Worm (Caenorhabditis elegans) whole organism, L4 larva: ENCODE data around the gene clec-222.
A peak's percentile ranks its signal among the peaks of the same experiment; 100 is the strongest.

Experiments
- D1046.2 ChIP-seq: fragments of 200-800 bp; sonication (Bioruptor generic); IDR thresholded peaks from 2 replicates; pipeline ENCODE4 v1.3.6; 2022; ENCODE audit warnings: missing genetic modification characterization, missing compliant biosample characterization
- F49E8.2 ChIP-seq: sonication (generic microtip); optimal IDR thresholded peaks from 2 replicates; lab custom pipeline; 2016; ENCODE audit warnings: missing compliant biosample characterization, mild to moderate bottlenecking, missing genetic modification characterization, borderline replicate concordance
- R02D3.7 ChIP-seq: fragments of 150-350 bp; sonication (generic microtip); optimal IDR thresholded peaks from 3 replicates; lab custom pipeline; 2014; ENCODE audit warnings: missing biosample characterization, missing genetic modification characterization
- T26A8.4 ChIP-seq: fragments of 200-800 bp; sonication (Bioruptor generic); IDR thresholded peaks from 2 replicates; pipeline ENCODE4 v1.3.6; 2022; ENCODE audit warnings: missing genetic modification characterization, missing compliant biosample characterization
- Y105C5A.15 ChIP-seq: fragments of 200-800 bp; sonication (Bioruptor generic); IDR thresholded peaks from 2 replicates; pipeline ENCODE4 v1.3.6; 2022; ENCODE audit warnings: missing genetic modification characterization, missing compliant biosample characterization
- Y48G9A.11 ChIP-seq: fragments of 200-800 bp; sonication (Bioruptor generic); IDR thresholded peaks from 2 replicates; pipeline ENCODE4 v1.3.6; 2022; ENCODE audit warnings: missing genetic modification reagents, missing genetic modification characterization, missing compliant biosample characterization
- aha-1 ChIP-seq: fragments of 150-350 bp; peaks from one replicate; lab custom pipeline; 2014; ENCODE audit warnings: missing biosample characterization, missing genetic modification characterization
- aly-2 ChIP-seq: sonication (generic microtip); optimal IDR thresholded peaks from 2 replicates; lab custom pipeline; 2018; ENCODE audit warnings: missing biosample characterization, missing genetic modification characterization
- ama-1 ChIP-seq: fragments of 150-350 bp; optimal IDR thresholded peaks from 2 replicates; lab custom pipeline; 2014; ENCODE audit warnings: inconsistent platforms, mixed read lengths
- arid-1 ChIP-seq: fragments of 200-800 bp; sonication (Bioruptor generic); conservative IDR thresholded peaks from 2 replicates; pipeline ENCODE4 v1.3.6; 2022; ENCODE audit warnings: missing genetic modification reagents, missing genetic modification characterization, missing compliant biosample characterization
- ctbp-1 ChIP-seq: fragments of 200-800 bp; sonication (Bioruptor generic); IDR thresholded peaks from 2 replicates; pipeline ENCODE4 v1.3.6; 2022; ENCODE audit warnings: missing genetic modification reagents, missing genetic modification characterization, missing compliant biosample characterization
- daf-12 ChIP-seq: fragments of 150-350 bp; optimal IDR thresholded peaks from 2 replicates; lab custom pipeline; 2014; ENCODE audit warnings: missing biosample characterization, missing genetic modification reagents, missing genetic modification characterization
- daf-8 ChIP-seq: fragments of 200-800 bp; sonication (Bioruptor generic); IDR thresholded peaks from 2 replicates; pipeline ENCODE4 v1.3.6; 2022; ENCODE audit warnings: missing genetic modification characterization, missing compliant biosample characterization
- dmd-8 ChIP-seq: fragments of 200-800 bp; sonication (Bioruptor generic); IDR thresholded peaks from 2 replicates; pipeline ENCODE4 v1.3.6; 2022; ENCODE audit warnings: missing genetic modification characterization, missing compliant biosample characterization
- dmd-9 ChIP-seq: fragments of 200-800 bp; sonication (Bioruptor generic); IDR thresholded peaks from 2 replicates; pipeline ENCODE4 v1.3.6; 2022; ENCODE audit warnings: missing genetic modification reagents, missing genetic modification characterization, missing compliant biosample characterization
- dpl-1 ChIP-seq: fragments of 150-350 bp; optimal IDR thresholded peaks from 2 replicates; lab custom pipeline; 2014; ENCODE audit warnings: missing biosample characterization, missing genetic modification reagents, missing genetic modification characterization
- dve-1 ChIP-seq: sonication (generic microtip); optimal IDR thresholded peaks from 2 replicates; lab custom pipeline; 2017; ENCODE audit warnings: antibody characterized with exemption, mild to moderate bottlenecking, missing genetic modification characterization, missing compliant biosample characterization; ENCODE audit not compliant: insufficient read depth
- egl-43 ChIP-seq: fragments of 200-800 bp; sonication (Bioruptor generic); IDR thresholded peaks from 2 replicates; pipeline ENCODE4 v1.3.6; 2022; ENCODE audit warnings: missing genetic modification reagents, missing genetic modification characterization, missing compliant biosample characterization
- fos-1 ChIP-seq: fragments of 150-350 bp; optimal IDR thresholded peaks from 2 replicates; lab custom pipeline; 2014; ENCODE audit warnings: missing biosample characterization, missing genetic modification characterization
- hlh-11 ChIP-seq: fragments of 200-800 bp; sonication (Bioruptor generic); optimal IDR thresholded peaks from 2 replicates; lab custom pipeline; 2018; ENCODE audit warnings: mild to moderate bottlenecking, missing genetic modification characterization, missing compliant biosample characterization
- hlh-30 ChIP-seq: sonication (generic microtip); optimal IDR thresholded peaks from 2 replicates; lab custom pipeline; 2017; ENCODE audit warnings: antibody characterized with exemption, mild to moderate bottlenecking, missing genetic modification characterization, missing compliant biosample characterization; ENCODE audit not compliant: insufficient read depth
- hmg-1.1 ChIP-seq: fragments of 200-800 bp; sonication (Bioruptor generic); IDR thresholded peaks from 2 replicates; pipeline ENCODE4 v1.3.6; 2022; ENCODE audit warnings: missing genetic modification reagents, missing genetic modification characterization, missing compliant biosample characterization
- lim-7 ChIP-seq: fragments of 200-800 bp; sonication (Bioruptor generic); IDR thresholded peaks from 2 replicates; pipeline ENCODE4 v1.3.6; 2022; ENCODE audit warnings: missing genetic modification characterization, missing compliant biosample characterization
- lin-13 ChIP-seq: fragments of 150-350 bp; optimal IDR thresholded peaks from 2 replicates; lab custom pipeline; 2014; ENCODE audit warnings: missing biosample characterization, missing genetic modification reagents, missing genetic modification characterization
- lin-15B ChIP-seq: fragments of 150-350 bp; sonication (generic microtip); optimal IDR thresholded peaks from 3 replicates; lab custom pipeline; 2014; ENCODE audit warnings: missing biosample characterization, missing genetic modification characterization
- lin-38 ChIP-seq: fragments of 200-800 bp; sonication (Bioruptor generic); IDR thresholded peaks from 2 replicates; pipeline ENCODE4 v1.3.6; 2022; ENCODE audit warnings: missing genetic modification reagents, missing genetic modification characterization, missing compliant biosample characterization
- mdl-1 ChIP-seq, 2 experiments: fragments of 150-350 bp in 1 of 2; sonication (generic microtip) in 1 of 2; optimal IDR thresholded peaks; 2 replicates each; lab custom pipeline; 2014 to 2017; ENCODE audit warnings: missing biosample characterization in 2 of 2, missing genetic modification characterization in 2 of 2
- mdt-29 ChIP-seq: fragments of 200-800 bp; sonication (Bioruptor generic); IDR thresholded peaks from 2 replicates; pipeline ENCODE4 v1.3.6; 2022; ENCODE audit warnings: missing genetic modification reagents, missing genetic modification characterization, missing compliant biosample characterization
- mep-1 ChIP-seq: fragments of 150-350 bp; sonication (generic microtip); optimal IDR thresholded peaks from 3 replicates; lab custom pipeline; 2014; ENCODE audit warnings: missing biosample characterization, missing genetic modification characterization
- mxl-3 ChIP-seq: fragments of 200-800 bp; sonication (Bioruptor generic); optimal IDR thresholded peaks from 2 replicates; lab custom pipeline; 2018; ENCODE audit warnings: mild to moderate bottlenecking, missing genetic modification characterization, missing compliant biosample characterization
- nhr-102 ChIP-seq: sonication (generic microtip); optimal IDR thresholded peaks from 2 replicates; lab custom pipeline; 2016; ENCODE audit warnings: mild to moderate bottlenecking, missing genetic modification characterization, moderate library complexity, missing compliant biosample characterization
- nhr-11 ChIP-seq: fragments of 150-350 bp; optimal IDR thresholded peaks from 2 replicates; lab custom pipeline; 2014; ENCODE audit warnings: missing biosample characterization, missing genetic modification characterization
- nhr-237 ChIP-seq: sonication (generic microtip); optimal IDR thresholded peaks from 2 replicates; lab custom pipeline; 2017; ENCODE audit warnings: missing biosample characterization, missing genetic modification characterization
- nhr-28 ChIP-seq: fragments of 150-350 bp; optimal IDR thresholded peaks from 2 replicates; lab custom pipeline; 2014; ENCODE audit warnings: missing biosample characterization, missing genetic modification characterization
- nhr-41 ChIP-seq: fragments of 200-800 bp; sonication (Bioruptor generic); IDR thresholded peaks from 2 replicates; pipeline ENCODE4 v1.3.6; 2022; ENCODE audit warnings: missing genetic modification reagents, missing genetic modification characterization, missing compliant biosample characterization
- nhr-6 ChIP-seq: fragments of 150-350 bp; optimal IDR thresholded peaks from 2 replicates; lab custom pipeline; 2014; ENCODE audit warnings: missing biosample characterization, missing genetic modification characterization
- nhr-77 ChIP-seq: fragments of 150-350 bp; optimal IDR thresholded peaks from 2 replicates; lab custom pipeline; 2014; ENCODE audit warnings: missing biosample characterization, missing genetic modification characterization
- pha-4 ChIP-seq, 2 experiments: fragments of 150-350 bp in 1 of 2; fragments of 200-800 bp in 1 of 2; sonication (Bioruptor generic) in 1 of 2; IDR thresholded peaks in 1 of 2; optimal IDR thresholded peaks in 1 of 2; 2 replicates each; pipeline versions ENCODE4 v1.3.6 to Lab custom; 2014 to 2022; ENCODE audit warnings: missing genetic modification characterization in 2 of 2, missing genetic modification reagents in 2 of 2, missing biosample characterization in 1 of 2, missing compliant biosample characterization in 1 of 2
- php-3 ChIP-seq: fragments of 200-800 bp; sonication (Bioruptor generic); IDR thresholded peaks from 2 replicates; pipeline ENCODE4 v1.3.6; 2022; ENCODE audit warnings: missing genetic modification reagents, missing genetic modification characterization, missing compliant biosample characterization
- rbr-2 ChIP-seq: sonication (generic microtip); optimal IDR thresholded peaks from 2 replicates; lab custom pipeline; 2016; ENCODE audit warnings: missing genotype, missing genetic modification characterization, missing compliant biosample characterization
- skn-1 ChIP-seq: fragments of 150-350 bp; optimal IDR thresholded peaks from 2 replicates; lab custom pipeline; 2014; ENCODE audit warnings: missing biosample characterization, missing genetic modification characterization
- spr-1 ChIP-seq: sonication (generic microtip); optimal IDR thresholded peaks from 2 replicates; lab custom pipeline; 2016; ENCODE audit warnings: mild to moderate bottlenecking, missing genetic modification characterization, missing compliant biosample characterization
- tra-1 ChIP-seq: fragments of 200-800 bp; sonication (Bioruptor generic); IDR thresholded peaks from 2 replicates; pipeline ENCODE4 v1.3.6; 2022; ENCODE audit warnings: missing genetic modification reagents, missing genetic modification characterization, missing compliant biosample characterization
- unc-130 ChIP-seq: sonication (generic microtip); optimal IDR thresholded peaks from 2 replicates; lab custom pipeline; 2016; ENCODE audit warnings: missing genetic modification reagents, missing genetic modification characterization, missing compliant biosample characterization
- unc-62 ChIP-seq, 3 experiments: fragments of 150-350 bp in 1 of 3; sonication (generic microtip); optimal IDR thresholded peaks in 2 of 3; peaks in 1 of 3; 1 replicate in 1 of 3; 2 replicates in 2 of 3; lab custom pipeline; 2014 to 2017; ENCODE audit warnings: missing biosample characterization in 3 of 3, missing genetic modification characterization in 3 of 3, missing genetic modification reagents in 3 of 3, missing genotype in 1 of 3
- vab-7 ChIP-seq: fragments of 200-800 bp; sonication (Bioruptor generic); IDR thresholded peaks from 2 replicates; pipeline ENCODE4 v1.3.6; 2022; ENCODE audit warnings: missing genetic modification reagents, missing genetic modification characterization, missing compliant biosample characterization
- zag-1 ChIP-seq: fragments of 150-350 bp; optimal IDR thresholded peaks from 2 replicates; lab custom pipeline; 2014; ENCODE audit warnings: missing biosample characterization, missing genetic modification characterization

Gene clec-222

ce11 chrV:11235876-11236275 lies 35.3 kb upstream of the clec-222 start (continued):
- TF ChIP-seq skn-1 (tag; lab: Kevin White, UChicago), result no peak
- TF ChIP-seq aha-1 (tag; lab: Kevin White, UChicago), result peak; percentile 5

ce11 chrV:11239187-11239725 lies 31.9 kb upstream of the clec-222 start, which contains the start of the genes dvc-1 and ima-1:
TSS of gene dvc-1 (minus strand) at chrV:11239331.
TSS of gene ima-1 (plus strand) at chrV:11239675.
- no peak for TF ChIP-seq Y105C5A.15
- TF ChIP-seq mep-1 (tag; lab: Kevin White, UChicago), result peak; percentile 59
- no peak for TF ChIP-seq daf-12
- peak; percentile 43; the same call in 1 of the 2 replicates for TF ChIP-seq pha-4 (GFP tag; IDR thresholded peaks at IDR 0.05; lab: Robert Waterston, UW)
- TF ChIP-seq pha-4 (tag; optimal IDR thresholded peaks at IDR 0.05; lab: Kevin White, UChicago), result no peak
- peak; percentile 82 for TF ChIP-seq lin-38 (GFP tag; lab: Robert Waterston, UW)
- TF ChIP-seq nhr-77, result peak; percentile 58
- TF ChIP-seq lim-7 (GFP tag; lab: Robert Waterston, UW), result no peak
- no peak for TF ChIP-seq zag-1 (tag; lab: Kevin White, UChicago)
- TF ChIP-seq dmd-8 (GFP tag; lab: Robert Waterston, UW), result no peak
- peak; percentile 26 for TF ChIP-seq nhr-28 (tag; lab: Kevin White, UChicago)
- TF ChIP-seq ama-1, result no peak
- no peak for TF ChIP-seq lin-15B
- no peak for TF ChIP-seq nhr-11 (tag; lab: Kevin White, UChicago)
- peak; percentile 96 for TF ChIP-seq unc-130 (GFP tag; lab: Kevin White, UChicago)
- TF ChIP-seq tra-1 (GFP tag; lab: Robert Waterston, UW), result no peak
- TF ChIP-seq Y48G9A.11 (GFP tag; lab: Robert Waterston, UW), result 0 out of 2 replicates have a peak, but pooled peaks have one; percentile 27
- no peak for TF ChIP-seq unc-62 (GFP tag; optimal IDR thresholded peaks at IDR 0.05 in 1 of 2; lab: Kevin White, UChicago)
- no peak for TF ChIP-seq unc-62 (tag; optimal IDR thresholded peaks at IDR 0.05; lab: Kevin White, UChicago)
- TF ChIP-seq mdt-29 (GFP tag; lab: Robert Waterston, UW), result peak; percentile 31; the same call in 1 of the 2 replicates
- 0 out of 2 replicates have a peak, but pooled peaks have one; percentile 8 for TF ChIP-seq ctbp-1 (GFP tag; lab: Robert Waterston, UW)
- TF ChIP-seq php-3, result 0 out of 2 replicates have a peak, but pooled peaks have one; percentile 30
- TF ChIP-seq spr-1, result no peak
- TF ChIP-seq hmg-1.1 (GFP tag; lab: Robert Waterston, UW), result peak; percentile 49; the same call in 1 of the 2 replicates
- TF ChIP-seq skn-1 (tag; lab: Kevin White, UChicago), result no peak
- TF ChIP-seq lin-13 (GFP tag; lab: Kevin White, UChicago), result peak; percentile 63
- TF ChIP-seq aha-1 (tag; lab: Kevin White, UChicago), result no peak
- peak; percentile 50 for TF ChIP-seq nhr-6
- no peak for TF ChIP-seq T26A8.4 (GFP tag; lab: Robert Waterston, UW)
- TF ChIP-seq mdl-1 (tag; optimal IDR thresholded peaks at IDR 0.05; lab: Kevin White, UChicago), result no peak
- no peak for TF ChIP-seq nhr-41 (GFP tag; lab: Robert Waterston, UW)
- peak; percentile 11 for TF ChIP-seq mxl-3 (GFP tag; lab: Kevin White, UChicago)
- no peak for TF ChIP-seq nhr-237 (tag; lab: Kevin White, UChicago)
- TF ChIP-seq rbr-2, result peak; percentile 17
- TF ChIP-seq daf-8 (GFP tag; lab: Robert Waterston, UW), result no peak
- TF ChIP-seq R02D3.7 (tag; lab: Kevin White, UChicago), result peak; percentile 96
- peak; percentile 58 for TF ChIP-seq hlh-11
- peak; percentile 75 for TF ChIP-seq hlh-30 (tag; lab: Kevin White, UChicago)
- TF ChIP-seq aly-2, result no peak
- no peak for TF ChIP-seq nhr-102 (tag; lab: Kevin White, UChicago)
- TF ChIP-seq arid-1 (GFP tag; lab: Robert Waterston, UW), result 0 out of 2 replicates have a peak, but pooled peaks have one; percentile 44
- TF ChIP-seq vab-7 (GFP tag; lab: Robert Waterston, UW), result peak; percentile 45
- peak; percentile 43 for TF ChIP-seq dve-1 (tag; lab: Kevin White, UChicago)
- no peak for TF ChIP-seq D1046.2 (GFP tag; lab: Robert Waterston, UW)
- peak; percentile 57 for TF ChIP-seq dpl-1 (GFP tag; lab: Kevin White, UChicago)
- 0 out of 2 replicates have a peak, but pooled peaks have one; percentile 36 for TF ChIP-seq dmd-9 (GFP tag; lab: Robert Waterston, UW)
- peak; percentile 65 for TF ChIP-seq egl-43
- no peak for TF ChIP-seq fos-1 (tag; lab: Kevin White, UChicago)
- TF ChIP-seq F49E8.2 (tag; lab: Kevin White, UChicago), result peak; percentile 31
